Fruit fly (Drosophila melanogaster) whole organism, embryonic: ENCODE measurements around the gene ssp5.

Experiments used
- Aef1 ChIP-seq: fragments of 200-800 bp; sonication (Bioruptor generic); IDR thresholded peaks from 3 replicates; pipeline ENCODE4 v1.3.6; 2022; ENCODE audit warnings: missing biosample characterization, missing genetic modification characterization
- Antp ChIP-seq: fragments of 200-800 bp; sonication (Bioruptor generic); optimal IDR thresholded peaks from 3 replicates; lab custom pipeline; 2016; ENCODE audit warnings: missing biosample characterization, missing genetic modification characterization
- B-H2 ChIP-seq: fragments of 200-800 bp; sonication (Bioruptor generic); optimal IDR thresholded peaks from 2 replicates; lab custom pipeline; 2018; ENCODE audit warnings: missing biosample characterization, mild to moderate bottlenecking, missing genetic modification characterization
- BtbVII ChIP-seq: fragments of 200-800 bp; sonication (Bioruptor generic); optimal IDR thresholded peaks from 3 replicates; lab custom pipeline; 2017; ENCODE audit warnings: missing biosample characterization, mild to moderate bottlenecking, missing genetic modification characterization
- CG10147 ChIP-seq: fragments of 200-800 bp; sonication (Bioruptor generic); optimal IDR thresholded peaks from 2 replicates; lab custom pipeline; 2019; ENCODE audit warnings: missing biosample characterization, mild to moderate bottlenecking, missing genetic modification characterization, moderate library complexity
- CG10366 ChIP-seq: fragments of 200-800 bp; sonication (Bioruptor generic); IDR thresholded peaks from 2 replicates; pipeline ENCODE4 v1.3.6; 2022; ENCODE audit warnings: missing biosample characterization, missing genetic modification characterization
- CG11247 ChIP-seq: fragments of 200-800 bp; sonication (Bioruptor generic); IDR thresholded peaks from 2 replicates; pipeline ENCODE4 v1.3.6; 2022; ENCODE audit warnings: missing biosample characterization, missing genetic modification characterization
- CG12299 ChIP-seq: fragments of 200-800 bp; sonication (Bioruptor generic); optimal IDR thresholded peaks from 2 replicates; lab custom pipeline; 2018; ENCODE audit warnings: missing biosample characterization, mild to moderate bottlenecking, missing genetic modification characterization
- CG14014 ChIP-seq: fragments of 200-800 bp; sonication (Bioruptor generic); IDR thresholded peaks from 2 replicates; pipeline ENCODE4 v1.3.6; 2022; ENCODE audit warnings: missing biosample characterization, missing genetic modification characterization
- CG14860 ChIP-seq: fragments of 200-800 bp; sonication (Bioruptor generic); IDR thresholded peaks from 3 replicates; pipeline ENCODE4 v1.3.6; 2022; ENCODE audit warnings: missing biosample characterization, missing genetic modification characterization; ENCODE audit not compliant: partially characterized antibody
- CG15601 ChIP-seq: fragments of 200-800 bp; sonication (Bioruptor generic); optimal IDR thresholded peaks from 3 replicates; lab custom pipeline; 2019; ENCODE audit warnings: missing biosample characterization, mild to moderate bottlenecking, missing genetic modification characterization, moderate library complexity
- CG17612 ChIP-seq: fragments of 200-800 bp; sonication (Bioruptor generic); IDR thresholded peaks from 2 replicates; pipeline ENCODE4 v1.3.6; 2022; ENCODE audit warnings: missing biosample characterization, missing genetic modification characterization
- CG2120 ChIP-seq: fragments of 200-800 bp; sonication (Bioruptor generic); optimal IDR thresholded peaks from 3 replicates; lab custom pipeline; 2016; ENCODE audit warnings: missing biosample characterization, missing genetic modification characterization
- CG2712 ChIP-seq: fragments of 200-800 bp; optimal IDR thresholded peaks from 3 replicates; lab custom pipeline; 2019; ENCODE audit warnings: missing biosample characterization, mild to moderate bottlenecking, missing genetic modification characterization, moderate library complexity
- CG2889 ChIP-seq: fragments of 200-800 bp; sonication (Bioruptor generic); IDR thresholded peaks from 3 replicates; pipeline ENCODE4 v1.3.6; 2022; ENCODE audit warnings: missing biosample characterization, missing genetic modification characterization
- CG3281 ChIP-seq: fragments of 200-800 bp; sonication (Bioruptor generic); optimal IDR thresholded peaks from 3 replicates; lab custom pipeline; 2017; ENCODE audit warnings: missing biosample characterization, mild to moderate bottlenecking, missing genetic modification characterization
- CG3407 ChIP-seq: fragments of 200-800 bp; sonication (Bioruptor generic); optimal IDR thresholded peaks from 2 replicates; lab custom pipeline; 2018; ENCODE audit warnings: missing biosample characterization, mild to moderate bottlenecking, missing genetic modification characterization
- CG3838 ChIP-seq: fragments of 200-800 bp; sonication (Bioruptor generic); optimal IDR thresholded peaks from 3 replicates; lab custom pipeline; 2016; ENCODE audit warnings: missing biosample characterization, missing genetic modification characterization
- CG4404 ChIP-seq: fragments of 200-800 bp; sonication (Bioruptor generic); IDR thresholded peaks from 2 replicates; pipeline ENCODE4 v1.3.6; 2022; ENCODE audit warnings: missing biosample characterization, missing genetic modification characterization
- CG4730 ChIP-seq: fragments of 200-800 bp; sonication (Bioruptor generic); IDR thresholded peaks from 2 replicates; pipeline ENCODE4 v1.3.6; 2022; ENCODE audit warnings: missing biosample characterization, missing genetic modification characterization
- CG6272 ChIP-seq: fragments of 200-800 bp; sonication (Bioruptor generic); IDR thresholded peaks from 2 replicates; pipeline ENCODE4 v1.3.6; 2022; ENCODE audit warnings: missing biosample characterization, missing genetic modification characterization
- CG6813 ChIP-seq: fragments of 200-800 bp; sonication (Bioruptor generic); optimal IDR thresholded peaks from 2 replicates; lab custom pipeline; 2017; ENCODE audit warnings: missing biosample characterization, missing genetic modification characterization, mild to moderate bottlenecking, moderate library complexity, missing genetic modification reagents
- CG7786 ChIP-seq: fragments of 200-800 bp; sonication (Bioruptor generic); optimal IDR thresholded peaks from 2 replicates; lab custom pipeline; 2016; ENCODE audit warnings: missing biosample characterization, missing genetic modification characterization
- CG7839 ChIP-seq: fragments of 200-800 bp; sonication (Bioruptor generic); optimal IDR thresholded peaks from 3 replicates; lab custom pipeline; 2018; ENCODE audit warnings: missing biosample characterization, mild to moderate bottlenecking, missing genetic modification characterization, moderate library complexity
- CG9437 ChIP-seq: fragments of 200-800 bp; sonication (Bioruptor generic); optimal IDR thresholded peaks from 2 replicates; lab custom pipeline; 2018; ENCODE audit warnings: missing biosample characterization, mild to moderate bottlenecking, missing genetic modification characterization
- D19B ChIP-seq: fragments of 200-800 bp; sonication (Bioruptor generic); optimal IDR thresholded peaks from 2 replicates; lab custom pipeline; 2017; ENCODE audit warnings: missing biosample characterization, mild to moderate bottlenecking, missing genetic modification characterization
- Doc3 ChIP-seq: fragments of 200-800 bp; sonication (Bioruptor generic); IDR thresholded peaks from 3 replicates; pipeline ENCODE4 v1.3.6; 2022; ENCODE audit warnings: missing biosample characterization, missing genetic modification characterization; ENCODE audit not compliant: partially characterized antibody
- Fer3 ChIP-seq: fragments of 200-800 bp; sonication (Bioruptor generic); optimal IDR thresholded peaks from 2 replicates; lab custom pipeline; 2018; ENCODE audit warnings: missing biosample characterization, mild to moderate bottlenecking, missing genetic modification characterization, moderate library complexity
- HLHmδ ChIP-seq: fragments of 200-800 bp; sonication (Bioruptor generic); optimal IDR thresholded peaks from 2 replicates; lab custom pipeline; 2018; ENCODE audit warnings: missing biosample characterization, mild to moderate bottlenecking, missing genetic modification characterization, moderate library complexity
- Nf-YB ChIP-seq: fragments of 200-800 bp; sonication (Bioruptor generic); optimal IDR thresholded peaks from 3 replicates; lab custom pipeline; 2019; ENCODE audit warnings: missing biosample characterization, mild to moderate bottlenecking, missing genetic modification characterization, moderate library complexity
- Ptx1 ChIP-seq: fragments of 200-800 bp; sonication (Bioruptor generic); IDR thresholded peaks from 2 replicates; pipeline ENCODE4 v1.3.6; 2022; ENCODE audit warnings: missing biosample characterization, missing genetic modification characterization
- Sry-δ ChIP-seq: fragments of 200-800 bp; sonication (Bioruptor generic); optimal IDR thresholded peaks from 2 replicates; lab custom pipeline; 2016; ENCODE audit warnings: missing biosample characterization, missing genetic modification characterization
- abd-A ChIP-seq: fragments of 200-800 bp; sonication (Bioruptor generic); optimal IDR thresholded peaks from 3 replicates; lab custom pipeline; 2019; ENCODE audit warnings: missing biosample characterization, mild to moderate bottlenecking, missing genetic modification characterization, moderate library complexity
- aop ChIP-seq: fragments of 200-800 bp; sonication (Bioruptor generic); IDR thresholded peaks from 2 replicates; pipeline ENCODE4 v1.3.6; 2022; ENCODE audit warnings: missing biosample characterization, missing genetic modification characterization
- chm ChIP-seq: fragments of 200-800 bp; sonication (Bioruptor generic); IDR thresholded peaks from 2 replicates; pipeline ENCODE4 v1.3.6; 2022; ENCODE audit warnings: missing biosample characterization, missing genetic modification characterization
- esg ChIP-seq: fragments of 200-800 bp; sonication (Bioruptor generic); conservative IDR thresholded peaks from 2 replicates; pipeline ENCODE4 v1.3.6; 2022; ENCODE audit warnings: missing biosample characterization, missing genetic modification characterization
- gsb-n ChIP-seq: fragments of 200-800 bp; sonication (Bioruptor generic); optimal IDR thresholded peaks from 3 replicates; lab custom pipeline; 2018; ENCODE audit warnings: missing biosample characterization, mild to moderate bottlenecking, missing genetic modification characterization
- ham ChIP-seq: fragments of 200-800 bp; sonication (Bioruptor generic); IDR thresholded peaks from 2 replicates; pipeline ENCODE4 v1.3.6; 2022; ENCODE audit warnings: missing biosample characterization, missing genetic modification characterization
- hb ChIP-seq: fragments of 200-800 bp; sonication (Bioruptor generic); IDR thresholded peaks from 3 replicates; pipeline ENCODE4 v1.3.6; 2022; ENCODE audit warnings: missing biosample characterization, missing genetic modification characterization; ENCODE audit not compliant: partially characterized antibody
- knrl ChIP-seq: fragments of 200-800 bp; sonication (Bioruptor generic); IDR thresholded peaks from 3 replicates; pipeline ENCODE4 v1.3.6; 2022; ENCODE audit warnings: missing biosample characterization, missing genetic modification characterization; ENCODE audit not compliant: partially characterized antibody
- nom ChIP-seq: fragments of 200-800 bp; sonication (Bioruptor generic); optimal IDR thresholded peaks from 2 replicates; lab custom pipeline; 2017; ENCODE audit warnings: missing biosample characterization, missing genetic modification characterization, mild to moderate bottlenecking, moderate library complexity, missing genetic modification reagents
- otp ChIP-seq: fragments of 200-800 bp; sonication (Bioruptor generic); IDR thresholded peaks from 3 replicates; pipeline ENCODE4, ENCODE4 v1.3.6; 2022; ENCODE audit warnings: missing biosample characterization, missing genetic modification characterization
- sc ChIP-seq, 3 experiments: fragments of >200 bp in 2 of 3; fragments of 200-800 bp in 1 of 3; sonication (Bioruptor generic) in 1 of 3; optimal IDR thresholded peaks; 2 replicates in 2 of 3; 3 replicates in 1 of 3; lab custom pipeline; 2017; ENCODE audit warnings: mild to moderate bottlenecking in 1 of 3, missing biosample characterization in 1 of 3, missing genetic modification characterization in 1 of 3, missing genetic modification reagents in 1 of 3
- slbo ChIP-seq: fragments of 200-800 bp; sonication (Bioruptor generic); IDR thresholded peaks from 2 replicates; pipeline ENCODE4 v1.3.6; 2022; ENCODE audit warnings: missing biosample characterization, missing genetic modification characterization
- so ChIP-seq: fragments of 200-800 bp; sonication (Bioruptor generic); IDR thresholded peaks from 3 replicates; pipeline ENCODE4 v1.3.6; 2022; ENCODE audit warnings: missing biosample characterization, missing genetic modification characterization
- sqz ChIP-seq: fragments of 200-800 bp; sonication (Bioruptor generic); optimal IDR thresholded peaks from 3 replicates; lab custom pipeline; 2018; ENCODE audit warnings: missing biosample characterization, mild to moderate bottlenecking, missing genetic modification characterization
- sug ChIP-seq: fragments of 200-800 bp; optimal IDR thresholded peaks from 2 replicates; lab custom pipeline; 2019; ENCODE audit warnings: missing biosample characterization, mild to moderate bottlenecking, missing genetic modification characterization, moderate library complexity
- tio ChIP-seq: fragments of 200-800 bp; sonication (Bioruptor generic); optimal IDR thresholded peaks from 2 replicates; lab custom pipeline; 2017; ENCODE audit warnings: missing biosample characterization, missing genetic modification characterization, inconsistent platforms
- yki ChIP-seq: fragments of >200 bp; optimal IDR thresholded peaks from 3 replicates; lab custom pipeline; 2018
- zen2 ChIP-seq: fragments of 200-800 bp; sonication (Bioruptor generic); IDR thresholded peaks from 3 replicates; pipeline ENCODE4 v1.3.6; 2022; ENCODE audit warnings: missing biosample characterization, missing genetic modification characterization; ENCODE audit not compliant: partially characterized antibody

Gene ssp5

dm6 chr3R:12016828-12017280 lies 16.1 kb upstream of the ssp5 start, which contains the start of the genes DCAF12 and Spt3 (continued):
- TF ChIP-seq CG4730 = peak; percentile 32; the same call in 1 of the 2 replicates
- no peak for TF ChIP-seq CG3407 (GFP tag; lab: Kevin White, UChicago)
- peak; percentile 1 for TF ChIP-seq CG12299 (tag; lab: Kevin White, UChicago)
- no peak for TF ChIP-seq BtbVII
- peak; percentile 56 for TF ChIP-seq Aef1
- no peak for TF ChIP-seq gsb-n (tag; lab: Kevin White, UChicago)
- no peak for TF ChIP-seq sc (optimal IDR thresholded peaks at IDR 0.05; lab: Kevin White, UChicago)
- TF ChIP-seq sc (GFP tag; optimal IDR thresholded peaks at IDR 0.05; lab: Kevin White, UChicago) = peak; percentile 29
- no peak for TF ChIP-seq ham (GFP tag; lab: Robert Waterston, UW)
- no peak for TF ChIP-seq CG2889
- no peak for TF ChIP-seq chm
- no peak for TF ChIP-seq so (GFP tag; lab: Robert Waterston, UW)
- TF ChIP-seq Nf-YB (GFP tag; lab: Kevin White, UChicago) = peak; percentile 11
- no peak for TF ChIP-seq CG7839 (tag; lab: Kevin White, UChicago)
- TF ChIP-seq CG11247 (GFP tag; lab: Robert Waterston, UW) = 0 out of 2 replicates have a peak, but pooled peaks have one; percentile 42
- TF ChIP-seq tio = no peak
- peak; percentile 64 for TF ChIP-seq CG15601 (tag; lab: Kevin White, UChicago)
- TF ChIP-seq CG7786 = no peak
- no peak for TF ChIP-seq CG3838 (GFP tag; lab: Kevin White, UChicago)
- peak; percentile 97 for TF ChIP-seq Doc3 (GFP tag; lab: Robert Waterston, UW)
- TF ChIP-seq Fer3 (tag; lab: Kevin White, UChicago) = no peak
- TF ChIP-seq B-H2 (GFP tag; lab: Kevin White, UChicago) = peak; percentile 48
- no peak for TF ChIP-seq sqz (GFP tag; lab: Kevin White, UChicago)
- TF ChIP-seq Sry-δ (GFP tag; lab: Kevin White, UChicago) = peak; percentile 75
- TF ChIP-seq CG3281 (GFP tag; lab: Kevin White, UChicago) = peak; percentile 63
- TF ChIP-seq CG17612 (GFP tag; lab: Robert Waterston, UW) = no peak
- TF ChIP-seq zen2 = peak; percentile 77; the same call in 2 of the 3 replicates
- TF ChIP-seq nom (GFP tag; lab: Kevin White, UChicago) = no peak
- TF ChIP-seq yki (lab: Kevin White, UChicago) = no peak
- TF ChIP-seq aop (GFP tag; lab: Robert Waterston, UW) = no peak
- TF ChIP-seq CG4404 (GFP tag; lab: Robert Waterston, UW) = peak; percentile 58; the same call in 1 of the 2 replicates
- TF ChIP-seq sug = no peak
- TF ChIP-seq CG10147 = peak; percentile 64
- TF ChIP-seq hb (GFP tag; lab: Robert Waterston, UW) = peak; percentile 94
- peak; percentile 77 for TF ChIP-seq slbo
- TF ChIP-seq CG10366 (GFP tag; lab: Robert Waterston, UW) = peak; percentile 35; the same call in 1 of the 2 replicates
- no peak for TF ChIP-seq Antp (GFP tag; lab: Kevin White, UChicago)
- peak; percentile 32 for TF ChIP-seq CG2120
- no peak for TF ChIP-seq CG14014 (GFP tag; lab: Robert Waterston, UW)
- peak; percentile 95 for TF ChIP-seq CG14860 (GFP tag; lab: Robert Waterston, UW)
- TF ChIP-seq CG6272 (GFP tag; lab: Robert Waterston, UW) = peak; percentile 72
- no peak for TF ChIP-seq CG6813 (GFP tag; lab: Kevin White, UChicago)
- peak; percentile 10 for TF ChIP-seq D19B (GFP tag; lab: Kevin White, UChicago)
- peak; percentile 81 for TF ChIP-seq CG2712
- no peak for TF ChIP-seq HLHmδ
- TF ChIP-seq esg (GFP tag; lab: Robert Waterston, UW) = no peak
- no peak for TF ChIP-seq otp
- TF ChIP-seq knrl (GFP tag; lab: Robert Waterston, UW) = peak; percentile 99
- no peak for TF ChIP-seq abd-A (tag; lab: Kevin White, UChicago)
- peak; percentile 71 for TF ChIP-seq Ptx1 (GFP tag; lab: Robert Waterston, UW)
- peak; percentile 74 for TF ChIP-seq CG9437
